Worm (Caenorhabditis elegans): ENCODE measurements around the gene F41F3.8.

ce11 chrV:4606828-4607227 is 41.8 kb upstream of the F41F3.8 start, which contains the start of gene txt-6:
- TF ChIP-seq pqm-1 (tag; optimal IDR thresholded peaks at IDR 0.05) (no peak), F13H6.1 (tag; optimal IDR thresholded peaks at IDR 0.05) (no peak), hlh-6 (tag; optimal IDR thresholded peaks at IDR 0.05) (no peak), fkh-10 (GFP tag; optimal IDR thresholded peaks at IDR 0.05) (no peak), elt-2 (tag; optimal IDR thresholded peaks at IDR 0.05) (no peak), dmd-4 (tag; optimal IDR thresholded peaks at IDR 0.05; ENCODE audit: borderline replicate concordance) (no peak), ceh-6 (GFP tag; optimal IDR thresholded peaks at IDR 0.05) (no peak), ceh-2 (tag; optimal IDR thresholded peaks at IDR 0.05) (no peak), hlh-30 (tag; optimal IDR thresholded peaks at IDR 0.05; ENCODE audit: insufficient read depth) (no peak)

Data from whole organism, late embryonic.